Fruit fly (Drosophila melanogaster) whole organism, embryonic: ENCODE results near the gene RhoGAP93B.

ENCODE experiments used
- Abd-B ChIP-seq: fragments of 200-800 bp; sonication (Bioruptor generic); optimal IDR thresholded peaks from 2 replicates; lab custom pipeline; 2018; ENCODE audit warnings: missing biosample characterization, mild to moderate bottlenecking, missing genetic modification characterization, moderate library complexity
- Ada2b ChIP-seq: fragments of 200-800 bp; sonication (Bioruptor generic); IDR thresholded peaks from 2 replicates; pipeline ENCODE4 v1.3.6; 2022; ENCODE audit warnings: missing biosample characterization, missing genetic modification characterization
- Antp ChIP-seq: fragments of 200-800 bp; sonication (Bioruptor generic); optimal IDR thresholded peaks from 3 replicates; lab custom pipeline; 2016; ENCODE audit warnings: missing biosample characterization, missing genetic modification characterization
- Atf-2 ChIP-seq: fragments of 200-800 bp; sonication (Bioruptor generic); optimal IDR thresholded peaks from 2 replicates; lab custom pipeline; 2016; ENCODE audit warnings: missing biosample characterization, missing genetic modification characterization
- Atf3 ChIP-seq: fragments of 200-800 bp; sonication (Bioruptor generic); optimal IDR thresholded peaks from 3 replicates; lab custom pipeline; 2016; ENCODE audit warnings: missing biosample characterization, missing genetic modification characterization
- Atf6 ChIP-seq: fragments of 200-800 bp; sonication (Bioruptor generic); IDR thresholded peaks from 2 replicates; pipeline ENCODE4 v1.3.6; 2022; ENCODE audit warnings: missing biosample characterization, missing genetic modification characterization
- BEAF-32 ChIP-seq: fragments of 200-800 bp; sonication (Bioruptor generic); optimal IDR thresholded peaks from 3 replicates; lab custom pipeline; 2017; ENCODE audit warnings: missing biosample characterization, missing genetic modification characterization, mild to moderate bottlenecking, moderate library complexity, missing genetic modification reagents
- CG12299 ChIP-seq: fragments of 200-800 bp; sonication (Bioruptor generic); optimal IDR thresholded peaks from 2 replicates; lab custom pipeline; 2018; ENCODE audit warnings: missing biosample characterization, mild to moderate bottlenecking, missing genetic modification characterization
- CG12659 ChIP-seq: fragments of 200-800 bp; sonication (Bioruptor generic); optimal IDR thresholded peaks from 3 replicates; lab custom pipeline; 2017; ENCODE audit warnings: mild to moderate bottlenecking, missing biosample characterization, missing genetic modification reagents, missing genetic modification characterization
- CG13424 ChIP-seq: fragments of 200-800 bp; sonication (Bioruptor generic); optimal IDR thresholded peaks from 2 replicates; lab custom pipeline; 2019; ENCODE audit warnings: missing biosample characterization, mild to moderate bottlenecking, missing genetic modification characterization, moderate library complexity
- CG13775 ChIP-seq: fragments of 200-800 bp; sonication (Bioruptor generic); optimal IDR thresholded peaks from 3 replicates; lab custom pipeline; 2017; ENCODE audit warnings: missing biosample characterization, mild to moderate bottlenecking, missing genetic modification characterization
- CG14710 ChIP-seq: fragments of 200-800 bp; sonication (Bioruptor generic); optimal IDR thresholded peaks from 3 replicates; lab custom pipeline; 2019; ENCODE audit warnings: missing biosample characterization, mild to moderate bottlenecking, missing genetic modification characterization, moderate library complexity
- CG1529 ChIP-seq: fragments of 200-800 bp; sonication (Bioruptor generic); optimal IDR thresholded peaks from 3 replicates; lab custom pipeline; 2018; ENCODE audit warnings: missing biosample characterization, missing genetic modification characterization
- CG16779 ChIP-seq: fragments of 200-800 bp; sonication (Bioruptor generic); IDR thresholded peaks from 2 replicates; pipeline ENCODE4 v1.3.6; 2022; ENCODE audit warnings: missing biosample characterization, missing genetic modification characterization
- CG2199 ChIP-seq: fragments of 200-800 bp; sonication (Bioruptor generic); IDR thresholded peaks from 3 replicates; pipeline ENCODE4 v1.3.6; 2022; ENCODE audit warnings: missing biosample characterization, missing genetic modification characterization
- CG3163 ChIP-seq: fragments of 200-800 bp; sonication (Bioruptor generic); optimal IDR thresholded peaks from 3 replicates; lab custom pipeline; 2016; ENCODE audit warnings: missing biosample characterization, missing genetic modification characterization
- CG3838 ChIP-seq: fragments of 200-800 bp; sonication (Bioruptor generic); optimal IDR thresholded peaks from 3 replicates; lab custom pipeline; 2016; ENCODE audit warnings: missing biosample characterization, missing genetic modification characterization
- CG4360 ChIP-seq: fragments of 200-800 bp; sonication (Bioruptor generic); IDR thresholded peaks from 2 replicates; pipeline ENCODE4 v1.3.6; 2022; ENCODE audit warnings: missing biosample characterization, missing genetic modification characterization
- CG4404 ChIP-seq: fragments of 200-800 bp; sonication (Bioruptor generic); IDR thresholded peaks from 2 replicates; pipeline ENCODE4 v1.3.6; 2022; ENCODE audit warnings: missing biosample characterization, missing genetic modification characterization
- CG7556 ChIP-seq: fragments of 200-800 bp; sonication (Bioruptor generic); optimal IDR thresholded peaks from 2 replicates; lab custom pipeline; 2017; ENCODE audit warnings: missing biosample characterization, mild to moderate bottlenecking, missing genetic modification characterization
- CG7839 ChIP-seq: fragments of 200-800 bp; sonication (Bioruptor generic); optimal IDR thresholded peaks from 3 replicates; lab custom pipeline; 2018; ENCODE audit warnings: missing biosample characterization, mild to moderate bottlenecking, missing genetic modification characterization, moderate library complexity
- CG8281 ChIP-seq: fragments of 200-800 bp; sonication (Bioruptor generic); optimal IDR thresholded peaks from 2 replicates; lab custom pipeline; 2018; ENCODE audit warnings: missing biosample characterization, mild to moderate bottlenecking, missing genetic modification characterization, moderate library complexity
- Chrac-16 ChIP-seq: fragments of 200-800 bp; sonication (Bioruptor generic); optimal IDR thresholded peaks from 3 replicates; lab custom pipeline; 2016; ENCODE audit warnings: missing biosample characterization, missing genetic modification characterization
- D19B ChIP-seq: fragments of 200-800 bp; sonication (Bioruptor generic); optimal IDR thresholded peaks from 2 replicates; lab custom pipeline; 2017; ENCODE audit warnings: missing biosample characterization, mild to moderate bottlenecking, missing genetic modification characterization
- Dp ChIP-seq: fragments of 200-800 bp; sonication (Bioruptor generic); optimal IDR thresholded peaks from 2 replicates; lab custom pipeline; 2018; ENCODE audit warnings: missing biosample characterization, mild to moderate bottlenecking, missing genetic modification characterization, moderate library complexity
- Eip74EF ChIP-seq, 2 experiments: fragments of 200-800 bp in 1 of 2; fragments of >200 bp in 1 of 2; sonication (Bioruptor generic) in 1 of 2; optimal IDR thresholded peaks; 2 replicates each; lab custom pipeline; 2017 to 2019; ENCODE audit warnings: missing biosample characterization in 2 of 2, missing genetic modification characterization in 2 of 2, mild to moderate bottlenecking in 1 of 2, moderate library complexity in 1 of 2
- HLH4C ChIP-seq: fragments of 200-800 bp; sonication (Bioruptor generic); IDR thresholded peaks from 3 replicates; pipeline ENCODE4 v1.3.6; 2022; ENCODE audit warnings: missing biosample characterization, missing genetic modification characterization; ENCODE audit not compliant: partially characterized antibody
- Hsf ChIP-seq: fragments of 200-800 bp; sonication (Bioruptor generic); optimal IDR thresholded peaks from 3 replicates; lab custom pipeline; 2016; ENCODE audit warnings: missing biosample characterization, missing genetic modification characterization
- MBD-R2 ChIP-seq: fragments of 200-800 bp; sonication (Bioruptor generic); IDR thresholded peaks from 2 replicates; pipeline ENCODE4 v1.3.6; 2022; ENCODE audit warnings: missing biosample characterization, missing genetic modification characterization
- Med ChIP-seq: fragments of 200-800 bp; sonication (Bioruptor generic); peaks from one replicate; lab custom pipeline; 2016; ENCODE audit warnings: missing biosample characterization, missing genetic modification characterization, mild to moderate bottlenecking, inconsistent platforms, moderate library complexity
- Opbp ChIP-seq: fragments of 200-800 bp; sonication (Bioruptor generic); IDR thresholded peaks from 3 replicates; pipeline ENCODE4 v1.3.6; 2022; ENCODE audit warnings: missing biosample characterization, missing genetic modification characterization; ENCODE audit not compliant: partially characterized antibody
- Sin3A ChIP-seq: fragments of >200 bp; optimal IDR thresholded peaks from 2 replicates; lab custom pipeline; 2018
- Spps ChIP-seq: fragments of 200-800 bp; sonication (Bioruptor generic); optimal IDR thresholded peaks from 2 replicates; lab custom pipeline; 2018; ENCODE audit warnings: missing biosample characterization, mild to moderate bottlenecking, missing genetic modification characterization
- Sry-δ ChIP-seq: fragments of 200-800 bp; sonication (Bioruptor generic); optimal IDR thresholded peaks from 2 replicates; lab custom pipeline; 2016; ENCODE audit warnings: missing biosample characterization, missing genetic modification characterization
- Xbp1 ChIP-seq: fragments of 200-800 bp; sonication (Bioruptor generic); optimal IDR thresholded peaks from 3 replicates; lab custom pipeline; 2016; ENCODE audit warnings: missing biosample characterization, mild to moderate bottlenecking, missing genetic modification characterization
- YL-1 ChIP-seq: fragments of 200-800 bp; sonication (Bioruptor generic); optimal IDR thresholded peaks from 3 replicates; lab custom pipeline; 2017; ENCODE audit warnings: missing biosample characterization, mild to moderate bottlenecking, missing genetic modification characterization
- bigmax ChIP-seq: fragments of 200-800 bp; sonication (Bioruptor generic); optimal IDR thresholded peaks from 2 replicates; lab custom pipeline; 2018; ENCODE audit warnings: missing biosample characterization, mild to moderate bottlenecking, missing genetic modification characterization
- bsh ChIP-seq, 2 experiments: fragments of 200-800 bp; sonication (Bioruptor generic); optimal IDR thresholded peaks; 2 replicates each; lab custom pipeline; 2017 to 2018; ENCODE audit warnings: mild to moderate bottlenecking in 2 of 2, missing biosample characterization in 2 of 2, missing genetic modification characterization in 2 of 2, moderate library complexity in 1 of 2
- dysf ChIP-seq: fragments of 200-800 bp; sonication (Bioruptor generic); IDR thresholded peaks from 3 replicates; pipeline ENCODE4 v1.3.6; 2022; ENCODE audit warnings: missing biosample characterization, missing genetic modification characterization
- fu2 ChIP-seq: fragments of 200-800 bp; sonication (Bioruptor generic); optimal IDR thresholded peaks from 2 replicates; lab custom pipeline; 2016; ENCODE audit warnings: missing biosample characterization, missing genetic modification characterization
- gcm ChIP-seq: fragments of 200-800 bp; sonication (Bioruptor generic); optimal IDR thresholded peaks from 2 replicates; lab custom pipeline; 2019; ENCODE audit warnings: missing biosample characterization, mild to moderate bottlenecking, missing genetic modification characterization, moderate library complexity
- lbe ChIP-seq: fragments of 200-800 bp; sonication (Bioruptor generic); optimal IDR thresholded peaks from 2 replicates; lab custom pipeline; 2016; ENCODE audit warnings: missing biosample characterization, mild to moderate bottlenecking, missing genetic modification characterization
- mld ChIP-seq: fragments of 200-800 bp; sonication (Bioruptor generic); IDR thresholded peaks from 3 replicates; pipeline ENCODE4 v1.3.6; 2022; ENCODE audit warnings: missing biosample characterization, missing genetic modification characterization; ENCODE audit not compliant: partially characterized antibody
- peb ChIP-seq: fragments of 200-800 bp; sonication (Bioruptor generic); IDR thresholded peaks from 2 replicates; pipeline ENCODE4 v1.3.6; 2022; ENCODE audit warnings: missing biosample characterization, missing genetic modification characterization
- pho ChIP-seq: fragments of 200-800 bp; sonication (Bioruptor generic); optimal IDR thresholded peaks from 2 replicates; lab custom pipeline; 2016; ENCODE audit warnings: missing biosample characterization, missing genetic modification characterization
- shn ChIP-seq: fragments of 200-800 bp; sonication (Bioruptor generic); optimal IDR thresholded peaks from 3 replicates; lab custom pipeline; 2016; ENCODE audit warnings: missing biosample characterization, missing genetic modification characterization
- sim ChIP-seq: fragments of 200-800 bp; sonication (Bioruptor generic); IDR thresholded peaks from 2 replicates; pipeline ENCODE4 v1.3.6; 2022; ENCODE audit warnings: missing biosample characterization, missing genetic modification characterization
- sqz ChIP-seq: fragments of 200-800 bp; sonication (Bioruptor generic); optimal IDR thresholded peaks from 3 replicates; lab custom pipeline; 2018; ENCODE audit warnings: missing biosample characterization, mild to moderate bottlenecking, missing genetic modification characterization
- stwl ChIP-seq: fragments of 200-800 bp; sonication (Bioruptor generic); optimal IDR thresholded peaks from 3 replicates; lab custom pipeline; 2018; ENCODE audit warnings: missing biosample characterization, mild to moderate bottlenecking, missing genetic modification characterization, moderate library complexity
- sug ChIP-seq: fragments of 200-800 bp; optimal IDR thresholded peaks from 2 replicates; lab custom pipeline; 2019; ENCODE audit warnings: missing biosample characterization, mild to moderate bottlenecking, missing genetic modification characterization, moderate library complexity
- tna ChIP-seq: fragments of 200-800 bp; sonication (Bioruptor generic); IDR thresholded peaks from 2 replicates; pipeline ENCODE4 v1.3.6; 2022; ENCODE audit warnings: missing biosample characterization, missing genetic modification characterization; ENCODE audit not compliant: partially characterized antibody

Gene RhoGAP93B

DNA sequence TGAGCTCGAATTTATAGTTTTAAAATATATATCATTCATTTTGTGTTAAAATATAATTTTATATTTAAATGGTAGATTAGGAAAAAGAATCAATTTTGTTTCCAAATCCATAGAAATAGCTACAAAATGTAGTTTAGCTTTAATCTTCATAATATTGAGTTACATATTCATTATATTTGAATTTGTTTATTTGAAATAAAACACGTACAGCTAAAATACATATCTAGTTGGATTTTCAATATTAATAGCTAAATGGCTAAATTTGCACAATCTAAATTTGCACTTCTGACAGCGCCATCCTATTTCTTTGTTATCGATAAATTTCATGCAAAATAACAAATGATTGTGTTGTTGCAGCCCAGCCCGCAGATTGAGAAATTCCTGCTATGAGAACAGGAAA is 36.3 kb upstream of the RhoGAP93B start, which contains the start of gene Usp8 (continued):
- TF ChIP-seq Dp (peak; percentile 10), Atf6 (GFP tag; lab: Robert Waterston, UW) (no peak), Spps (tag; lab: Kevin White, UChicago) (no peak), Hsf (GFP tag; lab: Kevin White, UChicago) (no peak), CG4404 (no peak), CG3838 (no peak), CG7556 (peak; percentile 43), CG12659 (GFP tag; lab: Kevin White, UChicago) (peak; percentile 51), YL-1 (GFP tag; lab: Kevin White, UChicago) (peak; percentile 20), fu2 (GFP tag; lab: Kevin White, UChicago) (no peak), bigmax (no peak), CG16779 (GFP tag; lab: Robert Waterston, UW) (no peak), Eip74EF (GFP tag; optimal IDR thresholded peaks at IDR 0.05; lab: Kevin White, UChicago) (no peak), CG1529 (no peak), CG7839 (tag; lab: Kevin White, UChicago) (no peak), Med (GFP tag; lab: Kevin White, UChicago) (peak; percentile 33), Abd-B (GFP tag; lab: Kevin White, UChicago) (peak; percentile 28), sim (no peak), tna (no peak), HLH4C (0 out of 3 replicates have a peak, but pooled peaks have one; percentile 47), Antp (no peak), CG4360 (no peak), pho (no peak), sqz (GFP tag; lab: Kevin White, UChicago) (no peak), MBD-R2 (GFP tag; lab: Robert Waterston, UW) (peak; percentile 43; the same call in 1 of the 2 replicates), CG13424 (peak; percentile 62), dysf (GFP tag; lab: Robert Waterston, UW) (0 out of 3 replicates have a peak, but pooled peaks have one; percentile 40), Atf3 (no peak), CG12299 (no peak), mld (GFP tag; lab: Robert Waterston, UW) (no peak), CG2199 (GFP tag; lab: Robert Waterston, UW) (no peak), shn (GFP tag; lab: Kevin White, UChicago) (no peak), Xbp1 (peak; percentile 34), D19B (GFP tag; lab: Kevin White, UChicago) (no peak), peb (GFP tag; lab: Robert Waterston, UW) (no peak), CG14710 (peak; percentile 61), lbe (GFP tag; lab: Kevin White, UChicago) (no peak), Atf-2 (GFP tag; lab: Kevin White, UChicago) (no peak), Opbp (GFP tag; lab: Robert Waterston, UW) (no peak), bsh (GFP tag; optimal IDR thresholded peaks at IDR 0.05; lab: Kevin White, UChicago) (no peak), sug (tag; lab: Kevin White, UChicago) (peak; percentile 49), gcm (GFP tag; lab: Kevin White, UChicago) (peak; percentile 23), Ada2b (no peak), Chrac-16 (GFP tag; lab: Kevin White, UChicago) (no peak), BEAF-32 (GFP tag; lab: Kevin White, UChicago) (peak; percentile 13), CG8281 (no peak), stwl (tag; lab: Kevin White, UChicago) (peak; percentile 17), Sin3A (no peak), CG13775 (GFP tag; lab: Kevin White, UChicago) (peak; percentile 62), Sry-δ (GFP tag; lab: Kevin White, UChicago) (no peak), CG3163 (GFP tag; lab: Kevin White, UChicago) (no peak)
